Fruit fly (Drosophila melanogaster): ENCODE results near the gene Nt5a.

Nt5a gene

DNA sequence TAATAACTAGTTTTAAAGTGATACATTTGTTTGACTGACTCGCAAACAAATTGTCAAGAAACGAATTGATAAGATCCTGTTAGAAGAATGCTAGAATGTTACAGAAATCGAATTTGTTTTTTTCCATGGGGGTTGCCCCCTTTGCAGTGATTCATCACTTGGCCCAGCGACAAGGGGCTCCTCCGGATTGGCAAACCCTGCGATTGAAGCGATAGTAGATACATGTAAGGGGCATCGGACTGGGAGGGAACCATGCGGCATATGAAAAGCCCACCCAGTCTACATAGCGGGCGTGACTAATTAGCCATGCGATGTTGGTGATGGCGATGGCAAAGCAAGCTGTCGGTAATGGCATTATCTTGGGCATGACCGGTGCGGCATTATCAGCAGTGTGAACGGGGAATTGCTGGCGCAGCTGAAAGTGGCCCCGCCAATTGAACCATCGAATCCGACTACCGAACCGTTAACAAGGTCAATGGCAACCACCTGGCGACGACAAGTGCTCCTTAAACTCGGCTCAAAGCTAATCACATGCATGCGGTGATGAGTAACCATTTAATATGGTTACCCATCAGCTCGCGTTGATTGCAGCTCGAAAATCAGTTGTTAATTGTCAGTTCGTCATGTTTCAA, 39.9 kb upstream of the Nt5a start (continued):
- TF ChIP-seq Doc3 (GFP tag; IDR thresholded peaks at IDR 0.05; ENCODE audit: partially characterized antibody) (0 out of 3 replicates have a peak, but pooled peaks have one; percentile 15), Hr3 (GFP tag; optimal IDR thresholded peaks at IDR 0.05) (no peak), slou (GFP tag; optimal IDR thresholded peaks at IDR 0.05) (no peak), hb (GFP tag; IDR thresholded peaks at IDR 0.05; ENCODE audit: partially characterized antibody) (no peak), Atf6 (GFP tag; IDR thresholded peaks at IDR 0.05) (0 out of 2 replicates have a peak, but pooled peaks have one; percentile 9), CG13424 (tag; optimal IDR thresholded peaks at IDR 0.05) (no peak), fru (optimal IDR thresholded peaks at IDR 0.05) (no peak), Ets65A (GFP tag) (peak; percentile 76), bsh (GFP tag; optimal IDR thresholded peaks at IDR 0.05) (no peak), C15 (GFP tag; IDR thresholded peaks at IDR 0.05) (no peak), trem (tag; optimal IDR thresholded peaks at IDR 0.05) (no peak), fd64A (GFP tag; optimal IDR thresholded peaks at IDR 0.05) (no peak), CG31441 (GFP tag; IDR thresholded peaks at IDR 0.05) (no peak), CG6175 (GFP tag; IDR thresholded peaks at IDR 0.05) (0 out of 3 replicates have a peak, but pooled peaks have one; percentile 14), sc (optimal IDR thresholded peaks at IDR 0.05) (no peak), sc (GFP tag; optimal IDR thresholded peaks at IDR 0.05) (no peak), Xrp1 (GFP tag; IDR thresholded peaks at IDR 0.05) (no peak), Ets97D (GFP tag; optimal IDR thresholded peaks at IDR 0.05) (no peak), crp (GFP tag; optimal IDR thresholded peaks at IDR 0.05) (no peak), CG18476 (GFP tag; optimal IDR thresholded peaks at IDR 0.05) (no peak), grn (GFP tag; optimal IDR thresholded peaks at IDR 0.05) (peak; percentile 44), sug (tag; optimal IDR thresholded peaks at IDR 0.05) (peak; percentile 51), unpg (GFP tag; optimal IDR thresholded peaks at IDR 0.05) (no peak), Scr (GFP tag; IDR thresholded peaks at IDR 0.05; ENCODE audit: partially characterized antibody) (peak; percentile 17; the same call in 1 of the 2 replicates), chn (GFP tag; optimal IDR thresholded peaks at IDR 0.05) (no peak), vvl (GFP tag; IDR thresholded peaks at IDR 0.05) (no peak), CG13624 (GFP tag; optimal IDR thresholded peaks at IDR 0.05) (no peak), amos (GFP tag; IDR thresholded peaks at IDR 0.05; ENCODE audit: partially characterized antibody) (peak; percentile 9; the same call in 1 of the 2 replicates), CG6254 (GFP tag; optimal IDR thresholded peaks at IDR 0.05) (no peak), crol (GFP tag; IDR thresholded peaks at IDR 0.05) (0 out of 2 replicates have a peak, but pooled peaks have one; percentile 19)

DNA sequence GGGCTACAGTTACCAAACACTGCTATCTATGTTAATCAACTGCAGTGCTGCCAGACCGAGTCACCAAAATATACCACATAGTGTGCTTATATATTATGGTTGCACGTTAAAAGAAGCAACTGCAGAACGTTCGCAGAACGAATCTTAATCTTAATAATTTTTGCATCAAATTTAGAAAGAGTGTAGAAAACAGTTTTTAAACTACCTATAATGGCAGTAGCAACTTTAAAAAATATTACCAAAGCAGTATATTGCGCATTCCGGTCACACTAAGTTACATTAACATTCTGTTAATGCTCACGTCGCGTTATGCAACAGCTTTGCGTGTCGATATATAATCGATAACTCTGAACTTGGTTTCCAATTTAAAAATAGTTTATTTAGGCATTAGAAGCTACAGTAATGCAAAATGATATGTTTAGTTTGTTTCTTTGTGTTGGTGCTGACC, 34.9 kb upstream of the Nt5a start, which contains the start of gene indra:
TSS of gene indra (minus strand) at position 271 of the 448 bp plus-strand sequence.
- TF ChIP-seq luna (GFP tag; optimal IDR thresholded peaks at IDR 0.05), result peak; percentile 18
- TF ChIP-seq CG8765 (GFP tag; IDR thresholded peaks at IDR 0.05), result no peak
- TF ChIP-seq danr (GFP tag; IDR thresholded peaks at IDR 0.05), result 0 out of 2 replicates have a peak, but pooled peaks have one; percentile 46
- peak; percentile 71; the same call in 2 of the 3 replicates for TF ChIP-seq Opbp (GFP tag; IDR thresholded peaks at IDR 0.05; ENCODE audit: partially characterized antibody)
- TF ChIP-seq Vsx1 (GFP tag; optimal IDR thresholded peaks at IDR 0.05), result no peak
- peak; percentile 74 for TF ChIP-seq nmo (GFP tag; optimal IDR thresholded peaks at IDR 0.05)
- no peak for TF ChIP-seq Dip2 (GFP tag; IDR thresholded peaks at IDR 0.05)
- no peak for TF ChIP-seq ase (GFP tag; IDR thresholded peaks at IDR 0.05)
- peak; percentile 46; the same call in 1 of the 3 replicates for TF ChIP-seq Dbx (GFP tag; IDR thresholded peaks at IDR 0.05)
- TF ChIP-seq hb (GFP tag; IDR thresholded peaks at IDR 0.05; ENCODE audit: partially characterized antibody), result no peak
- TF ChIP-seq Hr3 (GFP tag; optimal IDR thresholded peaks at IDR 0.05), result peak; percentile 53
- TF ChIP-seq CG12744 (GFP tag; optimal IDR thresholded peaks at IDR 0.05), result peak; percentile 25
- no peak for TF ChIP-seq Sry-β (GFP tag; optimal IDR thresholded peaks at IDR 0.05)
- peak; percentile 77 for TF ChIP-seq CG17186 (GFP tag; optimal IDR thresholded peaks at IDR 0.05)
- TF ChIP-seq CG10147 (GFP tag; optimal IDR thresholded peaks at IDR 0.05), result no peak
- TF ChIP-seq fd64A (GFP tag; optimal IDR thresholded peaks at IDR 0.05), result no peak
- TF ChIP-seq Ada2b (GFP tag; IDR thresholded peaks at IDR 0.05), result 0 out of 2 replicates have a peak, but pooled peaks have one; percentile 40
- TF ChIP-seq CTCF (GFP tag; optimal IDR thresholded peaks at IDR 0.05), result no peak
- peak; percentile 50; the same call in 1 of the 3 replicates for TF ChIP-seq zfh1 (GFP tag; IDR thresholded peaks at IDR 0.05)
- peak; percentile 44; the same call in 1 of the 2 replicates for TF ChIP-seq Atf6 (GFP tag; IDR thresholded peaks at IDR 0.05)
- no peak for TF ChIP-seq B-H2 (GFP tag; optimal IDR thresholded peaks at IDR 0.05)
- TF ChIP-seq CG4360 (GFP tag; IDR thresholded peaks at IDR 0.05), result no peak
- TF ChIP-seq trem (tag; optimal IDR thresholded peaks at IDR 0.05), result peak; percentile 82
- TF ChIP-seq NfI (GFP tag; optimal IDR thresholded peaks at IDR 0.05), result peak; percentile 67
- no peak for TF ChIP-seq h (optimal IDR thresholded peaks at IDR 0.05)
